Worm (Caenorhabditis elegans): ENCODE results near the gene R02D1.2.
"Not testable (repeated sequence)": the region's sequence is repeated elsewhere in the genome, so short reads cannot be mapped to it uniquely, and the experiment has no call there.

The R02D1.2 gene

DNA sequence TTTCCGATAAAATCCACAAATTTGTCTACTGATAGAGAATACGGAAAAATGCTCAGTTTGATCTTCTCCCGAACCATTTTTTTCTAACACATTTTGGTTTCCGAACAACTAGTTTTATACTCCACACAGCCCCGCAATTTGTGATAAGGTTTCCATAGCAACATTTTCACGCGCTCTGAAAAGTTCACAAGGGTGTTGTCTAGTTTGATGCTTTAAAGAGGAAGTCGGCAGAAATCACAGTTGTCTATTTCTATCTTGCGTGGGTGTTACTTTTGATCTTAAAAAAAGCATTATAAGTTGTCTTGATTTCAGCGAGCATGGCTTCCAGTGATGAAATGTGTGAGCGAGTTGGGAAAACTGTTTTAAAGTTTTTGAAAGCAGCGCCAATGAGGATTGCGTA, 22.9 kb downstream of the R02D1.2 start, which contains the start of gene ZC132.3:
Gene ZC132.3, minus strand, starts transcription at position 101 of the 400 bp plus-strand sequence.
- TF ChIP-seq mec-3 (tag; optimal IDR thresholded peaks at IDR 0.05; ENCODE audit: borderline replicate concordance), result no peak
- TF ChIP-seq unc-3 (GFP tag; conservative IDR thresholded peaks at IDR 0.05), result no peak
- no peak for TF ChIP-seq unc-3 (tag; optimal IDR thresholded peaks at IDR 0.05)
- TF ChIP-seq elt-2 (tag; optimal IDR thresholded peaks at IDR 0.05), result no peak
- no peak for TF ChIP-seq ceh-48 (tag; optimal IDR thresholded peaks at IDR 0.05)
- no peak for TF ChIP-seq fax-1 (tag; optimal IDR thresholded peaks at IDR 0.05)
- TF ChIP-seq ceh-19 (GFP tag; optimal IDR thresholded peaks at IDR 0.05), result no peak
- no peak for TF ChIP-seq pha-4 (tag; optimal IDR thresholded peaks at IDR 0.05)
- TF ChIP-seq tbx-7 (tag; optimal IDR thresholded peaks at IDR 0.05), result no peak
- no peak for TF ChIP-seq ceh-9 (tag; optimal IDR thresholded peaks at IDR 0.05)
- TF ChIP-seq fkh-10 (GFP tag; optimal IDR thresholded peaks at IDR 0.05), result no peak
- TF ChIP-seq ceh-14 (tag; optimal IDR thresholded peaks at IDR 0.05), result no peak
- TF ChIP-seq dve-1 (tag; optimal IDR thresholded peaks at IDR 0.05), result no peak
- TF ChIP-seq pax-1 (tag; optimal IDR thresholded peaks at IDR 0.05), result no peak

DNA sequence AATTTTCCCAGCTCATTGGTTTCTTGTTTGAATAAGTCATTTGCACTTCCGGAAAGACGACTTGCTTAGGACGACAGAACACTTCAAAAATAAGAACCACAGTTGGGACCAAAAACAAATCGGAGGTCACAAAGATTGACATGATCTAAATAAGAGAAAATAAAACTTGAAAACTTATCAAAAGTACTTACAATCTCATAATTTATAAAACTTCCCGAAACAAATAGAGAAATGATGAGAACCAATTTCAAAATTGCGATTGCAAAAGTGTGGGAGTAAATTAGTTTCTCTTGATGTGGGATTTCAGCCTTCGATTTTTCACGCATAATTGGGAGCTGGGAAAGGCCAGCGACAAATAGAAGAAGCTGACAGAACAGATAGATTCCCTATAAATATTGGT, 24.0 kb downstream of the R02D1.2 start, which contains the start of gene ZC132.11:
Gene ZC132.11, minus strand, starts transcription at position 101 of the 400 bp plus-strand sequence.
- TF ChIP-seq ceh-34 (tag; optimal IDR thresholded peaks at IDR 0.05) (no peak), ref-2 (tag; optimal IDR thresholded peaks at IDR 0.05) (no peak), ceh-6 (GFP tag; optimal IDR thresholded peaks at IDR 0.05) (no peak), unc-42 (tag; optimal IDR thresholded peaks at IDR 0.05) (no peak), sox-4 (tag; optimal IDR thresholded peaks at IDR 0.05) (no peak), pha-4 (tag; optimal IDR thresholded peaks at IDR 0.05) (no peak), ama-1 (optimal IDR thresholded peaks at IDR 0.05) (no peak), madf-2 (tag; optimal IDR thresholded peaks at IDR 0.05) (no peak), pros-1 (tag; optimal IDR thresholded peaks at IDR 0.05) (no peak), pag-3 (tag; optimal IDR thresholded peaks at IDR 0.05; ENCODE audit: borderline replicate concordance) (no peak), npax-4 (tag; optimal IDR thresholded peaks at IDR 0.05) (no peak), K09A11.1 (tag; optimal IDR thresholded peaks at IDR 0.05; ENCODE audit: insufficient read depth) (no peak), hlh-30 (tag; optimal IDR thresholded peaks at IDR 0.05; ENCODE audit: insufficient read depth) (no peak), unc-55 (GFP tag; optimal IDR thresholded peaks at IDR 0.05) (no peak), unc-86 (tag; optimal IDR thresholded peaks at IDR 0.05) (no peak)

DNA sequence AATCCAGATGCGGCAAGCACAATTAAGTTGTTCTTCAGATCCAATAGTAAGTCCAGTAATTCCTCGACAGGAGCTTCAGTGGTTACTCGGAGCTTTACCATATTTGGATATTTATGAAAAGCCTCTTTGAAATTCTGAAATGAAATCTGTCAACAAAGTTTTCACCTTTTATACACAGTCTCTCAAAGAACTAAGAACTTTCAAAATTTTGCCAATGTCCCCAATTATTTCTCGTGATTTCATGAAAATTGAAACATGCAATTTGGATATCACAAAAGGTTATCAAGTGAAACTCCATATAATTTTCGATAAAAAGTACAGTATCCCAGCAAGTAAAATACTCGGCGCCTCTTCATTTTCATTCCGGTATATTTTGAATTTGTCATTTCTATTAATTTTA, 26.7 kb downstream of the R02D1.2 start, which contains the start of gene F47D2.11:
Gene F47D2.11, minus strand, starts transcription at position 101 of the 400 bp plus-strand sequence.
- TF ChIP-seq elt-2 (tag; optimal IDR thresholded peaks at IDR 0.05) (no peak), pag-3 (tag; optimal IDR thresholded peaks at IDR 0.05; ENCODE audit: borderline replicate concordance) (no peak), npax-4 (tag; optimal IDR thresholded peaks at IDR 0.05) (no peak), ceh-18 (tag; optimal IDR thresholded peaks at IDR 0.05) (no peak), ref-2 (tag; optimal IDR thresholded peaks at IDR 0.05) (no peak), ama-1 (optimal IDR thresholded peaks at IDR 0.05) (no peak), syd-9 (tag; optimal IDR thresholded peaks at IDR 0.05) (no peak), nfya-1 (tag; optimal IDR thresholded peaks at IDR 0.05) (no peak), ztf-16 (tag; optimal IDR thresholded peaks at IDR 0.05) (no peak), sox-4 (tag; optimal IDR thresholded peaks at IDR 0.05) (no peak), pat-9 (tag; optimal IDR thresholded peaks at IDR 0.05) (no peak), nhr-232 (tag; optimal IDR thresholded peaks at IDR 0.05) (no peak), zip-5 (tag; optimal IDR thresholded peaks at IDR 0.05) (no peak)

DNA sequence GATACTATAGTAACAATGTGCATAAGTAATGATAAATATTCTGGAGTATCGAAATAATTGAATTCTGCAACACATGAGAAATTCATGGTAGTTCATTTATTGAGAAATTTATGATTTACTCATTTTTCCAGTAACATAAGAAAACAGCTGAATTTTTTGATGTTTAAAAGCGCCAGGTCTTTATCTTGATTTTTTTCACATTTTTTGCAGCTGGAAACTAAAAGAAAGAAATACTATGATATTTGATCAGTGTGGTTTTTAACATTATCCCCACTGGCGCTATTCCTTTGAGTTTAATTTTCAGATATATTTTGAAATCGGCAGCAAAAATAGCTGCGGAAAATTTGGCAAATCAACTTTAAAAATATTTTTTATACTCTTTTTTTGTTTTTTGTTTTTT, 29.2 kb downstream of the R02D1.2 start, which contains the start of gene srh-194:
Gene srh-194, minus strand, starts transcription at position 101 of the 400 bp plus-strand sequence.
- TF ChIP-seq madf-2 (tag; optimal IDR thresholded peaks at IDR 0.05); K02D7.2 (tag; optimal IDR thresholded peaks at IDR 0.05); hlh-13 (GFP tag; optimal IDR thresholded peaks at IDR 0.05): not testable (repeated sequence)

Data from whole organism, late embryonic.